Fruit fly (Drosophila melanogaster) whole organism, embryonic: Measurements from ENCODE around the gene CG15040.

ENCODE experiments used
- CG10654 ChIP-seq: fragments of 200-800 bp; sonication (Bioruptor generic); optimal IDR thresholded peaks from 2 replicates; lab custom pipeline; 2016; ENCODE audit warnings: missing biosample characterization, missing genetic modification characterization
- CG15269 ChIP-seq: fragments of 200-800 bp; sonication (Bioruptor generic); optimal IDR thresholded peaks from 2 replicates; lab custom pipeline; 2018; ENCODE audit warnings: missing biosample characterization, mild to moderate bottlenecking, missing genetic modification characterization, moderate library complexity
- CG1602 ChIP-seq: fragments of 200-800 bp; sonication (Bioruptor generic); optimal IDR thresholded peaks from 3 replicates; lab custom pipeline; 2016; ENCODE audit warnings: missing biosample characterization, missing genetic modification characterization
- CG17612 ChIP-seq: fragments of 200-800 bp; sonication (Bioruptor generic); IDR thresholded peaks from 2 replicates; pipeline ENCODE4 v1.3.6; 2022; ENCODE audit warnings: missing biosample characterization, missing genetic modification characterization
- CG2120 ChIP-seq: fragments of 200-800 bp; sonication (Bioruptor generic); optimal IDR thresholded peaks from 3 replicates; lab custom pipeline; 2016; ENCODE audit warnings: missing biosample characterization, missing genetic modification characterization
- CG3281 ChIP-seq: fragments of 200-800 bp; sonication (Bioruptor generic); optimal IDR thresholded peaks from 3 replicates; lab custom pipeline; 2017; ENCODE audit warnings: missing biosample characterization, mild to moderate bottlenecking, missing genetic modification characterization
- CG43689 ChIP-seq: fragments of 200-800 bp; sonication (Bioruptor generic); IDR thresholded peaks from 2 replicates; pipeline ENCODE4 v1.3.6; 2022; ENCODE audit warnings: missing biosample characterization, missing genetic modification characterization
- CG5180 ChIP-seq: fragments of 200-800 bp; sonication (Bioruptor generic); optimal IDR thresholded peaks from 3 replicates; lab custom pipeline; 2017; ENCODE audit warnings: missing biosample characterization, missing genetic modification characterization, mild to moderate bottlenecking, moderate library complexity, missing genetic modification reagents
- CG6683 ChIP-seq: fragments of 200-800 bp; sonication (Bioruptor generic); optimal IDR thresholded peaks from 2 replicates; lab custom pipeline; 2017; ENCODE audit warnings: missing biosample characterization, mild to moderate bottlenecking, missing genetic modification characterization, missing genetic modification reagents
- CG6791 ChIP-seq: fragments of 200-800 bp; sonication (Bioruptor generic); IDR thresholded peaks from 3 replicates; pipeline ENCODE4 v1.3.6; 2022; ENCODE audit warnings: missing biosample characterization, missing genetic modification characterization; ENCODE audit not compliant: partially characterized antibody
- CG7839 ChIP-seq: fragments of 200-800 bp; sonication (Bioruptor generic); optimal IDR thresholded peaks from 3 replicates; lab custom pipeline; 2018; ENCODE audit warnings: missing biosample characterization, mild to moderate bottlenecking, missing genetic modification characterization, moderate library complexity
- CG9437 ChIP-seq: fragments of 200-800 bp; sonication (Bioruptor generic); optimal IDR thresholded peaks from 2 replicates; lab custom pipeline; 2018; ENCODE audit warnings: missing biosample characterization, mild to moderate bottlenecking, missing genetic modification characterization
- CG9727 ChIP-seq: fragments of 200-800 bp; sonication (Bioruptor generic); optimal IDR thresholded peaks from 3 replicates; lab custom pipeline; 2017; ENCODE audit warnings: missing biosample characterization, mild to moderate bottlenecking, missing genetic modification characterization
- Chrac-16 ChIP-seq: fragments of 200-800 bp; sonication (Bioruptor generic); optimal IDR thresholded peaks from 3 replicates; lab custom pipeline; 2016; ENCODE audit warnings: missing biosample characterization, missing genetic modification characterization
- CrebB ChIP-seq: fragments of 200-800 bp; sonication (Bioruptor generic); optimal IDR thresholded peaks from 3 replicates; lab custom pipeline; 2018; ENCODE audit warnings: missing biosample characterization, mild to moderate bottlenecking, missing genetic modification characterization
- Dek ChIP-seq: fragments of 200-800 bp; sonication (Bioruptor generic); optimal IDR thresholded peaks from 3 replicates; lab custom pipeline; 2019; ENCODE audit warnings: missing biosample characterization, mild to moderate bottlenecking, missing genetic modification characterization, moderate library complexity
- Doc2 ChIP-seq: fragments of 200-800 bp; sonication (Bioruptor generic); IDR thresholded peaks from 2 replicates; pipeline ENCODE4 v1.3.6; 2022; ENCODE audit warnings: missing biosample characterization, missing genetic modification characterization
- Ets65A ChIP-seq: fragments of 200-800 bp; sonication (Bioruptor generic); peaks from one replicate; lab custom pipeline; 2016; ENCODE audit warnings: missing biosample characterization, missing genetic modification characterization
- Gug ChIP-seq: fragments of 200-800 bp; sonication (Bioruptor generic); IDR thresholded peaks from 4 replicates; pipeline ENCODE4 v1.3.6; 2022; ENCODE audit warnings: missing biosample characterization, missing genetic modification characterization
- HHEX ChIP-seq: fragments of 200-800 bp; sonication (Bioruptor generic); optimal IDR thresholded peaks from 3 replicates; lab custom pipeline; 2017; ENCODE audit warnings: missing biosample characterization, mild to moderate bottlenecking, missing genetic modification characterization, missing genetic modification reagents
- Hr78 ChIP-seq, 2 experiments: fragments of 200-800 bp in 1 of 2; fragments of >200 bp in 1 of 2; sonication (Bioruptor generic) in 1 of 2; optimal IDR thresholded peaks; 2 replicates each; lab custom pipeline; 2017 to 2019; ENCODE audit warnings: missing biosample characterization in 2 of 2, missing genetic modification characterization in 2 of 2, mild to moderate bottlenecking in 1 of 2, moderate library complexity in 1 of 2
- MBD-R2 ChIP-seq: fragments of 200-800 bp; sonication (Bioruptor generic); IDR thresholded peaks from 2 replicates; pipeline ENCODE4 v1.3.6; 2022; ENCODE audit warnings: missing biosample characterization, missing genetic modification characterization
- MTF-1 ChIP-seq: fragments of 200-800 bp; sonication (Bioruptor generic); optimal IDR thresholded peaks from 2 replicates; lab custom pipeline; 2018; ENCODE audit warnings: missing biosample characterization, mild to moderate bottlenecking, missing genetic modification characterization, borderline replicate concordance
- Nf-YB ChIP-seq: fragments of 200-800 bp; sonication (Bioruptor generic); optimal IDR thresholded peaks from 3 replicates; lab custom pipeline; 2019; ENCODE audit warnings: missing biosample characterization, mild to moderate bottlenecking, missing genetic modification characterization, moderate library complexity
- Optix ChIP-seq: fragments of 200-800 bp; sonication (Bioruptor generic); IDR thresholded peaks from 3 replicates; pipeline ENCODE4 v1.3.6; 2022; ENCODE audit warnings: missing biosample characterization, missing genetic modification characterization
- Sry-β ChIP-seq: fragments of 200-800 bp; sonication (Bioruptor generic); optimal IDR thresholded peaks from 2 replicates; lab custom pipeline; 2018; ENCODE audit warnings: missing biosample characterization, mild to moderate bottlenecking, missing genetic modification characterization, moderate library complexity
- Sry-δ ChIP-seq: fragments of 200-800 bp; sonication (Bioruptor generic); optimal IDR thresholded peaks from 2 replicates; lab custom pipeline; 2016; ENCODE audit warnings: missing biosample characterization, missing genetic modification characterization
- Usf ChIP-seq: fragments of 200-800 bp; sonication (Bioruptor generic); optimal IDR thresholded peaks from 2 replicates; lab custom pipeline; 2017; ENCODE audit warnings: missing genotype, missing biosample characterization, missing genetic modification characterization
- ase ChIP-seq: fragments of 200-800 bp; sonication (Bioruptor generic); IDR thresholded peaks from 3 replicates; pipeline ENCODE4 v1.3.6; 2022; ENCODE audit warnings: missing biosample characterization, missing genetic modification characterization
- ato ChIP-seq: fragments of 200-800 bp; sonication (Bioruptor generic); IDR thresholded peaks from 2 replicates; pipeline ENCODE4 v1.3.6; 2022; ENCODE audit warnings: missing biosample characterization, missing genetic modification characterization; ENCODE audit not compliant: partially characterized antibody
- bab2 ChIP-seq: fragments of 200-800 bp; sonication (Bioruptor generic); optimal IDR thresholded peaks from 2 replicates; lab custom pipeline; 2016; ENCODE audit warnings: missing biosample characterization, missing genetic modification characterization
- bigmax ChIP-seq: fragments of 200-800 bp; sonication (Bioruptor generic); optimal IDR thresholded peaks from 2 replicates; lab custom pipeline; 2018; ENCODE audit warnings: missing biosample characterization, mild to moderate bottlenecking, missing genetic modification characterization
- caup ChIP-seq: fragments of 200-800 bp; sonication (Bioruptor generic); optimal IDR thresholded peaks from 3 replicates; lab custom pipeline; 2017; ENCODE audit warnings: missing biosample characterization, mild to moderate bottlenecking, missing genetic modification characterization, moderate library complexity; ENCODE audit not compliant: severe bottlenecking
- dmrt11E ChIP-seq: fragments of 200-800 bp; sonication (Bioruptor generic); optimal IDR thresholded peaks from 3 replicates; lab custom pipeline; 2018; ENCODE audit warnings: missing biosample characterization, mild to moderate bottlenecking, missing genetic modification characterization, moderate library complexity
- eyg ChIP-seq: fragments of 200-800 bp; sonication (Bioruptor generic); optimal IDR thresholded peaks from 3 replicates; lab custom pipeline; 2016; ENCODE audit warnings: missing biosample characterization, missing genetic modification characterization
- fu2 ChIP-seq: fragments of 200-800 bp; sonication (Bioruptor generic); optimal IDR thresholded peaks from 2 replicates; lab custom pipeline; 2016; ENCODE audit warnings: missing biosample characterization, missing genetic modification characterization
- grau ChIP-seq: fragments of 200-800 bp; optimal IDR thresholded peaks from 3 replicates; lab custom pipeline; 2019; ENCODE audit warnings: missing biosample characterization, mild to moderate bottlenecking, missing genetic modification characterization, moderate library complexity
- gro ChIP-seq: fragments of 200-800 bp; sonication (Bioruptor generic); optimal IDR thresholded peaks from 2 replicates; lab custom pipeline; 2016; ENCODE audit warnings: missing biosample characterization, missing genetic modification characterization
- jing ChIP-seq: fragments of 200-800 bp; sonication (Bioruptor generic); optimal IDR thresholded peaks from 2 replicates; lab custom pipeline; 2018; ENCODE audit warnings: missing biosample characterization, mild to moderate bottlenecking, missing genetic modification characterization
- lola ChIP-seq, 3 experiments: fragments of >200 bp in 2 of 3; fragments of 200-800 bp in 1 of 3; sonication (Bioruptor generic) in 1 of 3; optimal IDR thresholded peaks; 2 replicates each; lab custom pipeline; 2017 to 2019; ENCODE audit warnings: missing biosample characterization in 3 of 3, missing genetic modification characterization in 3 of 3, mild to moderate bottlenecking in 1 of 3, moderate library complexity in 1 of 3
- mld ChIP-seq: fragments of 200-800 bp; sonication (Bioruptor generic); IDR thresholded peaks from 3 replicates; pipeline ENCODE4 v1.3.6; 2022; ENCODE audit warnings: missing biosample characterization, missing genetic modification characterization; ENCODE audit not compliant: partially characterized antibody
- peb ChIP-seq: fragments of 200-800 bp; sonication (Bioruptor generic); IDR thresholded peaks from 2 replicates; pipeline ENCODE4 v1.3.6; 2022; ENCODE audit warnings: missing biosample characterization, missing genetic modification characterization
- scrt ChIP-seq: fragments of 200-800 bp; sonication (Bioruptor generic); optimal IDR thresholded peaks from 2 replicates; lab custom pipeline; 2018; ENCODE audit warnings: missing biosample characterization, mild to moderate bottlenecking, missing genetic modification characterization, moderate library complexity
- so ChIP-seq: fragments of 200-800 bp; sonication (Bioruptor generic); IDR thresholded peaks from 3 replicates; pipeline ENCODE4 v1.3.6; 2022; ENCODE audit warnings: missing biosample characterization, missing genetic modification characterization
- sqz ChIP-seq: fragments of 200-800 bp; sonication (Bioruptor generic); optimal IDR thresholded peaks from 3 replicates; lab custom pipeline; 2018; ENCODE audit warnings: missing biosample characterization, mild to moderate bottlenecking, missing genetic modification characterization
- stc ChIP-seq: fragments of 200-800 bp; sonication (Bioruptor generic); IDR thresholded peaks from 2 replicates; pipeline ENCODE4 v1.3.6; 2022; ENCODE audit warnings: missing biosample characterization, missing genetic modification characterization
- tup ChIP-seq: fragments of 200-800 bp; sonication (Bioruptor generic); optimal IDR thresholded peaks from 2 replicates; lab custom pipeline; 2016; ENCODE audit warnings: missing biosample characterization, mild to moderate bottlenecking, missing genetic modification characterization, moderate library complexity
- wdn ChIP-seq: fragments of 200-800 bp; sonication (Bioruptor generic); IDR thresholded peaks from 2 replicates; pipeline ENCODE4 v1.3.6; 2022; ENCODE audit warnings: missing biosample characterization, missing genetic modification characterization
- wek ChIP-seq: fragments of 200-800 bp; sonication (Bioruptor generic); optimal IDR thresholded peaks from 3 replicates; lab custom pipeline; 2018; ENCODE audit warnings: missing biosample characterization, mild to moderate bottlenecking, missing genetic modification characterization, moderate library complexity

CG15040 gene

DNA sequence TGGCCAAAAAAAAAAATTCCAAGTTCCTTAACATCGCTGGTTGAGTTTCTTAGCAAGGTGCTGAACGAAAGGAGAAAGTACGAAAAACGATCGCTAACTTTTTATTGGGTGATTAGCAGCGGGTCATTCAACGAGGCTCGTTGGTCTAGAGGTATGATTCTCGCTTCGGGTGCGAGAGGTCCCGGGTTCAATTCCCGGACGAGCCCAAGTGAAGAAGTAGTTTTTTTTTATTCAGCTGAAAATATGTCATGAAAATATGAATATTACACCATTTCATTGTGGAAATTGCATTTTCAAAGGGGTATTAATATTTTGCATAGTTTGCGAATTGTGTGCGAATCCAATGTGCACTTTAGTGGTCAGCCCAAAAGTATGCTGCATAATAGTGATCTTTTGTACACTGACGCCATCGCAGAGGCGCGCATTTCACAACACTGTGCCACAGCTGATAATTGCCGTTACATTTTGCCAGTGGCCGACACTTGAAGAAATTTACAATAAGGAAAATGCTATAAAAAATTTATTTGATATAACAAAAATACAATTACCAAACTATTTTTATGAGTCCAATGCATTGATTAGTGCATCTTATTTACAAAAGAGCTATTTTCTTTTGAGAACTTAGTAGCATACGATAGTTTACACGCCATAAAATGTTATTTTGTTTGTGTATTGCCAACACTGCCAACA is 51.6 kb downstream of the CG15040 start (continued):
- no peak for TF ChIP-seq Gug (GFP tag; lab: Robert Waterston, UW)
- no peak for TF ChIP-seq Nf-YB (GFP tag; lab: Kevin White, UChicago)
- TF ChIP-seq MTF-1 (GFP tag; lab: Kevin White, UChicago): no peak
- TF ChIP-seq CG3281 (GFP tag; lab: Kevin White, UChicago): no peak
- TF ChIP-seq so (GFP tag; lab: Robert Waterston, UW): 0 out of 3 replicates have a peak, but pooled peaks have one; percentile 15
- TF ChIP-seq CG7839: no peak
- TF ChIP-seq wek (GFP tag; lab: Kevin White, UChicago): no peak
- TF ChIP-seq gro (GFP tag; lab: Kevin White, UChicago): no peak
- TF ChIP-seq Ets65A (GFP tag; lab: Kevin White, UChicago): no peak
- TF ChIP-seq ase: no peak
- TF ChIP-seq peb (GFP tag; lab: Robert Waterston, UW): no peak
- no peak for TF ChIP-seq Sry-δ (GFP tag; lab: Kevin White, UChicago)
- no peak for TF ChIP-seq CG6683 (GFP tag; lab: Kevin White, UChicago)
- no peak for TF ChIP-seq MBD-R2 (GFP tag; lab: Robert Waterston, UW)
- TF ChIP-seq Doc2: no peak
- no peak for TF ChIP-seq Dek (tag; lab: Kevin White, UChicago)
- TF ChIP-seq Usf (GFP tag; lab: Kevin White, UChicago): no peak
- TF ChIP-seq CG2120: no peak
- no peak for TF ChIP-seq caup (GFP tag; lab: Kevin White, UChicago)
- no peak for TF ChIP-seq CrebB
- TF ChIP-seq CG17612 (GFP tag; lab: Robert Waterston, UW): no peak
- TF ChIP-seq sqz: no peak
- TF ChIP-seq CG6791 (GFP tag; lab: Robert Waterston, UW): no peak
- no peak for TF ChIP-seq fu2 (GFP tag; lab: Kevin White, UChicago)
- no peak for TF ChIP-seq CG43689 (GFP tag; lab: Robert Waterston, UW)
- TF ChIP-seq lola (GFP tag; optimal IDR thresholded peaks at IDR 0.05; lab: Kevin White, UChicago): no peak
- TF ChIP-seq grau (tag; lab: Kevin White, UChicago): no peak
- no peak for TF ChIP-seq CG10654
- TF ChIP-seq bigmax: no peak
- TF ChIP-seq Optix (GFP tag; lab: Robert Waterston, UW): no peak
- TF ChIP-seq wdn (GFP tag; lab: Robert Waterston, UW): no peak
- TF ChIP-seq CG5180 (GFP tag; lab: Kevin White, UChicago): no peak
- peak; percentile 33; the same call in 1 of the 2 replicates for TF ChIP-seq stc (GFP tag; lab: Robert Waterston, UW)
- TF ChIP-seq mld: no peak
- peak; percentile 4 for TF ChIP-seq CG9727
- TF ChIP-seq ato (GFP tag; lab: Robert Waterston, UW): no peak
- no peak for TF ChIP-seq tup (GFP tag; lab: Kevin White, UChicago)
- no peak for TF ChIP-seq CG9437 (GFP tag; lab: Kevin White, UChicago)
- TF ChIP-seq scrt: no peak
- no peak for TF ChIP-seq Hr78 (GFP tag; optimal IDR thresholded peaks at IDR 0.05; lab: Kevin White, UChicago)
- no peak for TF ChIP-seq Chrac-16 (GFP tag; lab: Kevin White, UChicago)
- TF ChIP-seq dmrt11E (tag; lab: Kevin White, UChicago): peak; percentile 18
- no peak for TF ChIP-seq CG1602 (GFP tag; lab: Kevin White, UChicago)
- TF ChIP-seq jing (GFP tag; lab: Kevin White, UChicago): no peak
- TF ChIP-seq eyg: no peak
- TF ChIP-seq Sry-β (GFP tag; lab: Kevin White, UChicago): no peak
- TF ChIP-seq HHEX (GFP tag; lab: Kevin White, UChicago): no peak
- TF ChIP-seq bab2: no peak
- no peak for TF ChIP-seq CG15269
